Fruit fly (Drosophila melanogaster): ENCODE measurements around the gene tara.

tara gene

dm6 chr3R:16305185-16305989 lies 79.9 kb downstream of the tara start, which contains the start of gene Zip89B (continued):
- TF ChIP-seq Trl (optimal IDR thresholded peaks at IDR 0.05) (peak; percentile 56 to 81), Trl (GFP tag; optimal IDR thresholded peaks at IDR 0.05) (no peak), NFAT (GFP tag; IDR thresholded peaks at IDR 0.05) (no peak), CG3995 (GFP tag; optimal IDR thresholded peaks at IDR 0.05) (peak; percentile 61), pb (GFP tag; optimal IDR thresholded peaks at IDR 0.05) (no peak), dimm (GFP tag; IDR thresholded peaks at IDR 0.05) (no peak), z (GFP tag; IDR thresholded peaks at IDR 0.05) (no peak), CG12744 (GFP tag; optimal IDR thresholded peaks at IDR 0.05) (no peak), yki (optimal IDR thresholded peaks at IDR 0.05) (no peak), CG30020 (tag; optimal IDR thresholded peaks at IDR 0.05) (no peak), Deaf1 (tag; optimal IDR thresholded peaks at IDR 0.05) (peak; percentile 1), CG15514 (GFP tag; optimal IDR thresholded peaks at IDR 0.05) (peak; percentile 14), stwl (tag; optimal IDR thresholded peaks at IDR 0.05) (peak; percentile 47), Med (GFP tag) (peak; percentile 76), CTCF (GFP tag; optimal IDR thresholded peaks at IDR 0.05) (peak; percentile 84), onecut (GFP tag; IDR thresholded peaks at IDR 0.05) (no peak), BtbVII (GFP tag; optimal IDR thresholded peaks at IDR 0.05) (peak; percentile 53), CG7271 (tag; optimal IDR thresholded peaks at IDR 0.05) (no peak), Dfd (GFP tag; optimal IDR thresholded peaks at IDR 0.05) (no peak), CG9609 (GFP tag; optimal IDR thresholded peaks at IDR 0.05) (no peak), Dad (GFP tag; optimal IDR thresholded peaks at IDR 0.05) (no peak), CG33557 (GFP tag; optimal IDR thresholded peaks at IDR 0.05) (no peak), fd64A (GFP tag; optimal IDR thresholded peaks at IDR 0.05) (no peak), CG17359 (tag; optimal IDR thresholded peaks at IDR 0.05) (no peak), CG34376 (GFP tag; optimal IDR thresholded peaks at IDR 0.05) (peak; percentile 37), Meics (GFP tag; optimal IDR thresholded peaks at IDR 0.05) (no peak), CG14014 (GFP tag; IDR thresholded peaks at IDR 0.05) (0 out of 2 replicates have a peak, but pooled peaks have one; percentile 25), CG14710 (tag; optimal IDR thresholded peaks at IDR 0.05) (no peak), Ets65A (GFP tag) (peak; percentile 82), Dp (GFP tag; optimal IDR thresholded peaks at IDR 0.05) (peak; percentile 41), HLH3B (GFP tag; IDR thresholded peaks at IDR 0.05) (no peak), CG11560 (tag; IDR thresholded peaks at IDR 0.05) (no peak), sug (tag; optimal IDR thresholded peaks at IDR 0.05) (peak; percentile 6), lab (GFP tag; optimal IDR thresholded peaks at IDR 0.05) (peak; percentile 28), CG31388 (GFP tag; optimal IDR thresholded peaks at IDR 0.05) (no peak), CG13287 (GFP tag; IDR thresholded peaks at IDR 0.05; ENCODE audit: partially characterized antibody) (peak; percentile 26; the same call in 1 of the 2 replicates), CG6813 (GFP tag; optimal IDR thresholded peaks at IDR 0.05) (no peak), Taf1 (GFP tag; IDR thresholded peaks at IDR 0.05) (peak; percentile 33; the same call in 1 of the 2 replicates), CG6689 (GFP tag; IDR thresholded peaks at IDR 0.05) (peak; percentile 13; the same call in 1 of the 2 replicates), Lim3 (GFP tag; IDR thresholded peaks at IDR 0.05) (no peak), Dek (tag; optimal IDR thresholded peaks at IDR 0.05) (no peak), exex (tag; optimal IDR thresholded peaks at IDR 0.05) (peak; percentile 22), kni (GFP tag; optimal IDR thresholded peaks at IDR 0.05) (no peak), kah (GFP tag; optimal IDR thresholded peaks at IDR 0.05) (no peak), ftz-f1 (GFP tag; optimal IDR thresholded peaks at IDR 0.05) (peak; percentile 58), tap (tag; optimal IDR thresholded peaks at IDR 0.05) (no peak), peb (GFP tag; IDR thresholded peaks at IDR 0.05) (no peak), Scr (GFP tag; IDR thresholded peaks at IDR 0.05; ENCODE audit: partially characterized antibody) (0 out of 2 replicates have a peak, but pooled peaks have one; percentile 7), CG10431 (GFP tag; optimal IDR thresholded peaks at IDR 0.05) (peak; percentile 20), E2f2 (GFP tag; IDR thresholded peaks at IDR 0.05) (peak; percentile 44), CG5180 (GFP tag; optimal IDR thresholded peaks at IDR 0.05) (no peak)
